Worm (Caenorhabditis elegans) whole organism, L4 larva: ENCODE results near the gene srd-25.

ENCODE experiments used
- F37D6.2 ChIP-seq: sonication (generic microtip); optimal IDR thresholded peaks from 2 replicates; lab custom pipeline; 2016; ENCODE audit warnings: mild to moderate bottlenecking, missing genetic modification characterization, missing compliant biosample characterization
- jun-1 ChIP-seq: fragments of 150-350 bp; optimal IDR thresholded peaks from 2 replicates; lab custom pipeline; 2014; ENCODE audit warnings: missing biosample characterization, missing genetic modification reagents, missing genetic modification characterization
- lin-15B ChIP-seq: fragments of 150-350 bp; sonication (generic microtip); optimal IDR thresholded peaks from 3 replicates; lab custom pipeline; 2014; ENCODE audit warnings: missing biosample characterization, missing genetic modification characterization
- mdl-1 ChIP-seq, 2 experiments: fragments of 150-350 bp in 1 of 2; sonication (generic microtip) in 1 of 2; optimal IDR thresholded peaks; 2 replicates each; lab custom pipeline; 2014 to 2017; ENCODE audit warnings: missing biosample characterization in 2 of 2, missing genetic modification characterization in 2 of 2

- TF ChIP-seq mdl-1 (tag; optimal IDR thresholded peaks at IDR 0.05; lab: Kevin White, UChicago) (no peak), F37D6.2 (tag; lab: Kevin White, UChicago) (no peak), jun-1 (tag; lab: Kevin White, UChicago) (no peak), lin-15B (tag; lab: Kevin White, UChicago) (no peak)
These were observed 18.1 kb downstream of the srd-25 start for ce11 chrV:7649963-7650362.
